Fruit fly (Drosophila melanogaster): ENCODE results near the gene Tmf.
A peak's percentile ranks its signal among the peaks of the same experiment; 100 is the strongest.

The Tmf gene

DNA sequence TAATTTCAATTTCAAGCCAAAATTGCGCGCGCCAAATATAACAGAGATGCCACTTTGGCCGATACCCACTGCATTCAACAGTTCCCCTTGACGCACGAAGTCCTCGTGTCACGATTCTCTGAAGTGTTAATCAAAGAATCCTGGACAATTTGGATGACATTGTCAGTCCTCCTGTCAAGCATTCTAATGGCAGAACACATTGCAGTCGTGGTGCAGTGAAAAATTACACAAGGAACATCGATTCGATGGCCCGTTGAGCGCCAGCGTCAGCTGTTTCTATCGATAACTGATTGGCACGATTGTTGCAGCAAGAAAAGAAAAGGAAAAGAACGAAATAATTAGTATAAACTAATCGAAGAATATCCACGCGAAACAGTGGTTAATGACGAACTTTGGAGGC is 19.9 kb upstream of the Tmf start, which contains the start of gene nonC (continued):
- TF ChIP-seq Abd-B (GFP tag; optimal IDR thresholded peaks at IDR 0.05): no peak
- no peak for TF ChIP-seq CG17829 (tag; optimal IDR thresholded peaks at IDR 0.05)
- TF ChIP-seq crp (GFP tag; optimal IDR thresholded peaks at IDR 0.05): peak; percentile 37 to 86
- TF ChIP-seq pros (GFP tag; optimal IDR thresholded peaks at IDR 0.05): no peak
- TF ChIP-seq CG3281 (GFP tag; optimal IDR thresholded peaks at IDR 0.05): no peak
- TF ChIP-seq CG15269 (tag; optimal IDR thresholded peaks at IDR 0.05): no peak
- TF ChIP-seq Sin3A (optimal IDR thresholded peaks at IDR 0.05): peak; percentile 85
- TF ChIP-seq CG18619 (GFP tag; optimal IDR thresholded peaks at IDR 0.05): no peak
- TF ChIP-seq zen2 (GFP tag; IDR thresholded peaks at IDR 0.05; ENCODE audit: partially characterized antibody): peak; percentile 78
- no peak for TF ChIP-seq CG9817 (tag; optimal IDR thresholded peaks at IDR 0.05)
- TF ChIP-seq BEAF-32 (GFP tag; optimal IDR thresholded peaks at IDR 0.05): peak; percentile 90
- peak; percentile 27 for TF ChIP-seq nmo (GFP tag; optimal IDR thresholded peaks at IDR 0.05)
- peak; percentile 90 for TF ChIP-seq CG14860 (GFP tag; IDR thresholded peaks at IDR 0.05; ENCODE audit: partially characterized antibody)
- TF ChIP-seq Xbp1 (GFP tag; optimal IDR thresholded peaks at IDR 0.05): no peak
- TF ChIP-seq Hsf (GFP tag; optimal IDR thresholded peaks at IDR 0.05): no peak
- no peak for TF ChIP-seq CG3726 (GFP tag; IDR thresholded peaks at IDR 0.05)
- no peak for TF ChIP-seq sug (tag; optimal IDR thresholded peaks at IDR 0.05)
- no peak for TF ChIP-seq hth (optimal IDR thresholded peaks at IDR 0.05)
- no peak for TF ChIP-seq CG6765 (GFP tag; optimal IDR thresholded peaks at IDR 0.05)
- no peak for TF ChIP-seq Rx (GFP tag; IDR thresholded peaks at IDR 0.05)
- peak; percentile 55 for TF ChIP-seq CG15514 (GFP tag; optimal IDR thresholded peaks at IDR 0.05)
- peak; percentile 70 for TF ChIP-seq pzg (GFP tag; optimal IDR thresholded peaks at IDR 0.05)
- TF ChIP-seq knrl (GFP tag; IDR thresholded peaks at IDR 0.05; ENCODE audit: partially characterized antibody): peak; percentile 92
- no peak for TF ChIP-seq CG6683 (GFP tag; optimal IDR thresholded peaks at IDR 0.05)
- TF ChIP-seq CG10274 (GFP tag; optimal IDR thresholded peaks at IDR 0.05): no peak
- TF ChIP-seq ato (GFP tag; IDR thresholded peaks at IDR 0.05; ENCODE audit: partially characterized antibody): peak; percentile 65
- TF ChIP-seq sim (GFP tag; IDR thresholded peaks at IDR 0.05): no peak
- TF ChIP-seq CG33557 (GFP tag; optimal IDR thresholded peaks at IDR 0.05): no peak
- TF ChIP-seq dm (GFP tag; optimal IDR thresholded peaks at IDR 0.05): peak; percentile 30
- no peak for TF ChIP-seq dimm (GFP tag; IDR thresholded peaks at IDR 0.05)
- TF ChIP-seq tna (GFP tag; IDR thresholded peaks at IDR 0.05; ENCODE audit: partially characterized antibody): peak; percentile 84
- peak; percentile 93 for TF ChIP-seq Scr (GFP tag; IDR thresholded peaks at IDR 0.05; ENCODE audit: partially characterized antibody)
- TF ChIP-seq Dbx (GFP tag; IDR thresholded peaks at IDR 0.05): no peak
- TF ChIP-seq CG10959 (GFP tag; IDR thresholded peaks at IDR 0.05): no peak
- TF ChIP-seq fru (optimal IDR thresholded peaks at IDR 0.05): no peak
- TF ChIP-seq Hmr (GFP tag; optimal IDR thresholded peaks at IDR 0.05): no peak
- no peak for TF ChIP-seq CG6813 (GFP tag; optimal IDR thresholded peaks at IDR 0.05)
- TF ChIP-seq Bteb2 (GFP tag; optimal IDR thresholded peaks at IDR 0.05): no peak
- no peak for TF ChIP-seq toy (GFP tag; IDR thresholded peaks at IDR 0.05)
- peak; percentile 81 for TF ChIP-seq unc-4 (GFP tag; IDR thresholded peaks at IDR 0.05; ENCODE audit: partially characterized antibody)
- no peak for TF ChIP-seq cas (GFP tag; IDR thresholded peaks at IDR 0.05)
- peak; percentile 34 for TF ChIP-seq Myb (GFP tag; optimal IDR thresholded peaks at IDR 0.05)
- peak; percentile 65; the same call in 2 of the 3 replicates for TF ChIP-seq CG7963 (GFP tag; IDR thresholded peaks at IDR 0.05; ENCODE audit: partially characterized antibody)
- TF ChIP-seq E2f1 (GFP tag; IDR thresholded peaks at IDR 0.05): no peak
- no peak for TF ChIP-seq Spps (tag; optimal IDR thresholded peaks at IDR 0.05)
- peak; percentile 91 for TF ChIP-seq sna (GFP tag; IDR thresholded peaks at IDR 0.05; ENCODE audit: partially characterized antibody)
- TF ChIP-seq CG4282 (GFP tag; optimal IDR thresholded peaks at IDR 0.05): no peak
- peak; percentile 4 for TF ChIP-seq CG17802 (tag; optimal IDR thresholded peaks at IDR 0.05)
- TF ChIP-seq inv (GFP tag; IDR thresholded peaks at IDR 0.05; ENCODE audit: partially characterized antibody): peak; percentile 88

Data from whole organism, embryonic.